Fruit fly (Drosophila melanogaster): ENCODE results near the gene CG13893.

CG13893 gene

dm6 chr3L:552950-553349 is 50.9 kb downstream of the CG13893 start (continued):
- TF ChIP-seq CG6808 (GFP tag; optimal IDR thresholded peaks at IDR 0.05) (peak; percentile 95), CG3032 (tag; optimal IDR thresholded peaks at IDR 0.05) (peak; percentile 92), CG10669 (GFP tag; optimal IDR thresholded peaks at IDR 0.05) (peak; percentile 96), cyc (GFP tag; optimal IDR thresholded peaks at IDR 0.05) (peak; percentile 91), Met (GFP tag; optimal IDR thresholded peaks at IDR 0.05) (peak; percentile 89), CG4318 (GFP tag; optimal IDR thresholded peaks at IDR 0.05) (peak; percentile 46), CG15336 (GFP tag; IDR thresholded peaks at IDR 0.05) (peak; percentile 88), dsx (GFP tag; optimal IDR thresholded peaks at IDR 0.05; ENCODE audit: poor library complexity, severe bottlenecking) (peak; percentile 95), OdsH (GFP tag; optimal IDR thresholded peaks at IDR 0.05) (peak; percentile 91), CG8632 (GFP tag; optimal IDR thresholded peaks at IDR 0.05) (peak; percentile 93), CG34406 (GFP tag; optimal IDR thresholded peaks at IDR 0.05) (peak; percentile 90), CG1621 (tag; optimal IDR thresholded peaks at IDR 0.05) (peak; percentile 96), CG8319 (GFP tag; optimal IDR thresholded peaks at IDR 0.05) (peak; percentile 89), CG9139 (GFP tag; optimal IDR thresholded peaks at IDR 0.05) (peak; percentile 96), CG11902 (GFP tag; optimal IDR thresholded peaks at IDR 0.05) (peak; percentile 94), topi (GFP tag; optimal IDR thresholded peaks at IDR 0.05) (peak; percentile 92), CG6792 (GFP tag; optimal IDR thresholded peaks at IDR 0.05) (peak; percentile 94), CG31627 (GFP tag; optimal IDR thresholded peaks at IDR 0.05) (peak; percentile 89), CG8119 (GFP tag; IDR thresholded peaks at IDR 0.05) (peak; percentile 78; the same call in 2 of the 3 replicates), Smox (GFP tag; optimal IDR thresholded peaks at IDR 0.05) (peak; percentile 90), Eip93F (GFP tag; optimal IDR thresholded peaks at IDR 0.05) (peak; percentile 79), CG6854 (GFP tag; optimal IDR thresholded peaks at IDR 0.05) (peak; percentile 85), eg (GFP tag; IDR thresholded peaks at IDR 0.05) (peak; percentile 91), Eip75B (GFP tag; optimal IDR thresholded peaks at IDR 0.05) (peak; percentile 94), CG10631 (GFP tag; optimal IDR thresholded peaks at IDR 0.05) (peak; percentile 89), Sox102F (GFP tag; optimal IDR thresholded peaks at IDR 0.05) (peak; percentile 90), Hr4 (GFP tag; optimal IDR thresholded peaks at IDR 0.05) (peak; percentile 72), Eip78C (GFP tag) (peak; percentile 99)

dm6 chr3L:552446-552845 is 51.4 kb downstream of the CG13893 start:
- TF ChIP-seq Sox102F (GFP tag; optimal IDR thresholded peaks at IDR 0.05): no peak
- no peak for TF ChIP-seq OdsH (GFP tag; optimal IDR thresholded peaks at IDR 0.05)
- TF ChIP-seq CG6163 (GFP tag; IDR thresholded peaks at IDR 0.05): peak; percentile 8; the same call in 1 of the 3 replicates
- TF ChIP-seq Lpt (GFP tag; optimal IDR thresholded peaks at IDR 0.05): no peak
- no peak for TF ChIP-seq Met (GFP tag; optimal IDR thresholded peaks at IDR 0.05)
- no peak for TF ChIP-seq eg (GFP tag; IDR thresholded peaks at IDR 0.05)

- TF ChIP-seq esn (GFP tag; optimal IDR thresholded peaks at IDR 0.05) (no peak), CG6854 (GFP tag; optimal IDR thresholded peaks at IDR 0.05) (no peak), CG11294 (GFP tag; IDR thresholded peaks at IDR 0.05) (no peak), CG6792 (GFP tag; optimal IDR thresholded peaks at IDR 0.05) (no peak), Eip78C (GFP tag) (no peak), fd85E (GFP tag; optimal IDR thresholded peaks at IDR 0.05) (no peak), Sox14 (GFP tag; optimal IDR thresholded peaks at IDR 0.05) (no peak)
Observed at dm6 chr3L:551844-552243, 52.0 kb downstream of the CG13893 start.

- TF ChIP-seq CG7368 (GFP tag; optimal IDR thresholded peaks at IDR 0.05): no peak
- TF ChIP-seq Sox102F (GFP tag; optimal IDR thresholded peaks at IDR 0.05): no peak
- TF ChIP-seq OdsH (GFP tag; optimal IDR thresholded peaks at IDR 0.05): no peak
- TF ChIP-seq eg (GFP tag; IDR thresholded peaks at IDR 0.05): no peak
- TF ChIP-seq esn (GFP tag; optimal IDR thresholded peaks at IDR 0.05): no peak
- TF ChIP-seq CG1621 (tag; optimal IDR thresholded peaks at IDR 0.05): no peak
- no peak for TF ChIP-seq spab (GFP tag; optimal IDR thresholded peaks at IDR 0.05)
- no peak for TF ChIP-seq CG9139 (GFP tag; optimal IDR thresholded peaks at IDR 0.05)
Observed at dm6 chr3L:550828-551094, 53.0 kb downstream of the CG13893 start.

Data from whole organism, prepupa.